Worm (Caenorhabditis elegans) whole organism, early embryonic: Measurements from ENCODE around the gene lgc-6.

Experiments used
- aly-1 ChIP-seq: sonication (generic microtip); optimal IDR thresholded peaks from 2 replicates; lab custom pipeline; 2016; ENCODE audit warnings: missing genetic modification characterization, missing compliant biosample characterization
- ama-1 ChIP-seq: fragments of 150-350 bp; optimal IDR thresholded peaks from 2 replicates; lab custom pipeline; 2014
- ceh-13 ChIP-seq: fragments of 200-800 bp; sonication (Bioruptor generic); optimal IDR thresholded peaks from 2 replicates; lab custom pipeline; 2018; ENCODE audit warnings: mild to moderate bottlenecking, missing genetic modification characterization, missing compliant biosample characterization
- ceh-36 ChIP-seq: sonication (generic microtip); optimal IDR thresholded peaks from 2 replicates; lab custom pipeline; 2016; ENCODE audit warnings: missing genetic modification characterization, inconsistent platforms, missing compliant biosample characterization
- ets-7 ChIP-seq: sonication (generic microtip); optimal IDR thresholded peaks from 2 replicates; lab custom pipeline; 2016; ENCODE audit warnings: missing genotype, missing genetic modification characterization, missing compliant biosample characterization
- flt-1 ChIP-seq: fragments of 200-800 bp; sonication (Bioruptor generic); IDR thresholded peaks from 2 replicates; pipeline ENCODE4 v1.3.6; 2022; ENCODE audit warnings: missing genetic modification characterization, missing compliant biosample characterization
- hmbx-1 ChIP-seq: sonication (generic microtip); optimal IDR thresholded peaks from 2 replicates; lab custom pipeline; 2016; ENCODE audit warnings: mild to moderate bottlenecking, missing genetic modification characterization, missing compliant biosample characterization
- hnd-1 ChIP-seq: sonication (generic microtip); optimal IDR thresholded peaks from 2 replicates; lab custom pipeline; 2016; ENCODE audit warnings: missing genetic modification characterization, missing compliant biosample characterization
- pes-1 ChIP-seq: fragments of 200-800 bp; sonication (Bioruptor generic); IDR thresholded peaks from 2 replicates; pipeline ENCODE4 v1.3.6; 2022; ENCODE audit warnings: missing genetic modification reagents, missing genetic modification characterization, missing compliant biosample characterization
- scrt-1 ChIP-seq: fragments of 200-800 bp; sonication (Bioruptor generic); IDR thresholded peaks from 2 replicates; pipeline ENCODE4 v1.3.6; 2022; ENCODE audit warnings: missing genetic modification characterization, missing compliant biosample characterization
- sea-1 ChIP-seq: fragments of 200-800 bp; sonication (Bioruptor generic); conservative IDR thresholded peaks from 2 replicates; pipeline ENCODE4 v1.3.6; 2022; ENCODE audit warnings: missing genetic modification characterization, missing compliant biosample characterization
- tbx-11 ChIP-seq: fragments of 200-800 bp; sonication (Bioruptor generic); IDR thresholded peaks from 2 replicates; pipeline ENCODE4 v1.3.6; 2022; ENCODE audit warnings: missing genetic modification characterization, missing compliant biosample characterization
- tbx-37 ChIP-seq: fragments of 200-800 bp; sonication (Bioruptor generic); conservative IDR thresholded peaks from 2 replicates; pipeline ENCODE4 v1.3.6; 2022; ENCODE audit warnings: missing genetic modification reagents, missing genetic modification characterization, missing compliant biosample characterization

- no peak for TF ChIP-seq ama-1 (lab: Kevin White, UChicago)
- TF ChIP-seq aly-1 (tag; lab: Kevin White, UChicago): no peak
- TF ChIP-seq ceh-13: no peak
- TF ChIP-seq pes-1: no peak
- TF ChIP-seq hnd-1 (tag; lab: Kevin White, UChicago): no peak
- TF ChIP-seq ets-7 (tag; lab: Kevin White, UChicago): no peak
- TF ChIP-seq ceh-36 (tag; lab: Kevin White, UChicago): no peak
- no peak for TF ChIP-seq tbx-11 (GFP tag; lab: Robert Waterston, UW)
- TF ChIP-seq hmbx-1 (tag; lab: Kevin White, UChicago): no peak
- no peak for TF ChIP-seq sea-1 (GFP tag; lab: Robert Waterston, UW)
- TF ChIP-seq tbx-37: no peak
- TF ChIP-seq flt-1 (GFP tag; lab: Robert Waterston, UW): no peak
- TF ChIP-seq scrt-1 (GFP tag; lab: Robert Waterston, UW): no peak
Observed at ce11 chrIV:8363163-8363562, 23.4 kb downstream of the lgc-6 start, which contains the start of gene D2096.12.
